Fruit fly (Drosophila melanogaster): ENCODE measurements around the gene PolI.

The PolI gene

DNA sequence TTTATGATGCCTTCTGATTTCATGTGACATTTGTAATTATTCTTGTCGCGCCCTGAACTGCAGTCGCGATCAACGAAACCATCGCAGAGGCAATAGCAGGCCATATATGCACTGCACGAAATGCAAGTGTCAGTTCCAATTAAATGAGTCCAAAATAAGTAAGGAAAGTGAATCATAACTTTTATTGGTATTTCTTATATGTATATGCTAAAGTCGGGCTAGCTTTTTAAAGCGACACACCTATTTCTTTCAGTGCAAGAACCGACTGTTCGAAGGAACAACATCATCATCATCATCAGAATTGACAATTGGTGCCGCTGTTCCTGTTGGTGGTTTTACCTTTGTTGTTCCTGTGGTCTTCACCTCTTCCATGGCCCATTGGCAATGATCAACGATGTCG is 36.2 kb upstream of the PolI start (continued):
- TF ChIP-seq usp (GFP tag; optimal IDR thresholded peaks at IDR 0.05) (no peak), CG12659 (GFP tag; optimal IDR thresholded peaks at IDR 0.05) (no peak), bbx (GFP tag; IDR thresholded peaks at IDR 0.05; ENCODE audit: partially characterized antibody) (no peak), Bdp1 (GFP tag; optimal IDR thresholded peaks at IDR 0.05) (no peak), CG18011 (GFP tag; optimal IDR thresholded peaks at IDR 0.05) (no peak), CG31224 (GFP tag; IDR thresholded peaks at IDR 0.05) (no peak), MTF-1 (GFP tag; optimal IDR thresholded peaks at IDR 0.05; ENCODE audit: borderline replicate concordance) (no peak), CG32767 (GFP tag; IDR thresholded peaks at IDR 0.05) (no peak), B-H2 (GFP tag; optimal IDR thresholded peaks at IDR 0.05) (no peak), chinmo (GFP tag; IDR thresholded peaks at IDR 0.05; ENCODE audit: partially characterized antibody) (no peak), Nf-YB (GFP tag; optimal IDR thresholded peaks at IDR 0.05) (no peak), gsb (GFP tag; IDR thresholded peaks at IDR 0.05) (no peak), dysf (GFP tag; IDR thresholded peaks at IDR 0.05) (no peak), nmo (GFP tag; optimal IDR thresholded peaks at IDR 0.05) (peak; percentile 31), CG9817 (tag; optimal IDR thresholded peaks at IDR 0.05) (no peak), CG3163 (GFP tag; optimal IDR thresholded peaks at IDR 0.05) (no peak), pho (GFP tag; optimal IDR thresholded peaks at IDR 0.05) (no peak), CG11560 (tag; IDR thresholded peaks at IDR 0.05) (no peak), TFAM (GFP tag; optimal IDR thresholded peaks at IDR 0.05) (no peak), CG10274 (GFP tag; optimal IDR thresholded peaks at IDR 0.05) (no peak), CG11723 (GFP tag; optimal IDR thresholded peaks at IDR 0.05) (no peak), CG10979 (tag; optimal IDR thresholded peaks at IDR 0.05) (peak; percentile 56), prd (optimal IDR thresholded peaks at IDR 0.05) (no peak), prd (GFP tag; IDR thresholded peaks at IDR 0.05) (peak; percentile 68), sna (GFP tag; IDR thresholded peaks at IDR 0.05; ENCODE audit: partially characterized antibody) (no peak), Dad (GFP tag; optimal IDR thresholded peaks at IDR 0.05) (no peak), Elba2 (GFP tag; optimal IDR thresholded peaks at IDR 0.05) (peak; percentile 74), dmrt11E (tag; optimal IDR thresholded peaks at IDR 0.05) (peak; percentile 78), bcd (GFP tag; optimal IDR thresholded peaks at IDR 0.05) (no peak), fd102C (GFP tag; optimal IDR thresholded peaks at IDR 0.05) (peak; percentile 67), da (GFP tag; optimal IDR thresholded peaks at IDR 0.05) (no peak), ase (GFP tag; IDR thresholded peaks at IDR 0.05) (no peak), Ptx1 (GFP tag; IDR thresholded peaks at IDR 0.05) (no peak; the same call in 1 of the 2 replicates), CG17385 (GFP tag; optimal IDR thresholded peaks at IDR 0.05) (no peak), ci (GFP tag; IDR thresholded peaks at IDR 0.05) (peak; percentile 67; the same call in 1 of the 3 replicates), tin (GFP tag; optimal IDR thresholded peaks at IDR 0.05) (peak; percentile 24), CTCF (GFP tag; optimal IDR thresholded peaks at IDR 0.05) (no peak), Rx (GFP tag; IDR thresholded peaks at IDR 0.05) (no peak), CG10959 (GFP tag; IDR thresholded peaks at IDR 0.05) (peak; percentile 71), CG5245 (GFP tag; optimal IDR thresholded peaks at IDR 0.05) (peak; percentile 23), ap (GFP tag; IDR thresholded peaks at IDR 0.05) (no peak), hth (optimal IDR thresholded peaks at IDR 0.05) (no peak), zf30C (GFP tag; optimal IDR thresholded peaks at IDR 0.05) (peak; percentile 54), fru (optimal IDR thresholded peaks at IDR 0.05) (no peak), CG4328 (GFP tag; optimal IDR thresholded peaks at IDR 0.05) (no peak), tio (GFP tag; optimal IDR thresholded peaks at IDR 0.05) (no peak), rib (GFP tag; IDR thresholded peaks at IDR 0.05) (no peak), hkb (optimal IDR thresholded peaks at IDR 0.05) (no peak), hkb (GFP tag; IDR thresholded peaks at IDR 0.05) (no peak), CG6765 (GFP tag; optimal IDR thresholded peaks at IDR 0.05) (no peak), so (GFP tag; IDR thresholded peaks at IDR 0.05) (no peak), Hr78 (GFP tag; optimal IDR thresholded peaks at IDR 0.05) (no peak), CG11504 (tag; optimal IDR thresholded peaks at IDR 0.05) (peak; percentile 16), Gsc (GFP tag; IDR thresholded peaks at IDR 0.05) (no peak)
